Worm (Caenorhabditis elegans): ENCODE results near the gene hut-1.

ce11 chrIII:12703237-12703636, 8.1 kb upstream of the hut-1 start:
- TF ChIP-seq unc-62 (GFP tag; optimal IDR thresholded peaks at IDR 0.05) (no peak), ztf-11 (tag; optimal IDR thresholded peaks at IDR 0.05) (no peak), nhr-76 (tag; optimal IDR thresholded peaks at IDR 0.05) (no peak), ceh-39 (tag; optimal IDR thresholded peaks at IDR 0.05) (no peak), nhr-28 (tag; optimal IDR thresholded peaks at IDR 0.05) (no peak), ces-1 (GFP tag; optimal IDR thresholded peaks at IDR 0.05) (no peak)
